Fruit fly (Drosophila melanogaster) whole organism, embryonic: ENCODE data around the gene Oatp74D.

Experiments used
- ATbp ChIP-seq: fragments of 200-800 bp; sonication (Bioruptor generic); optimal IDR thresholded peaks from 2 replicates; lab custom pipeline; 2017; ENCODE audit warnings: missing biosample characterization, mild to moderate bottlenecking, missing genetic modification characterization, missing genetic modification reagents
- Asciz ChIP-seq: fragments of 200-800 bp; sonication (Bioruptor generic); optimal IDR thresholded peaks from 2 replicates; lab custom pipeline; 2017; ENCODE audit warnings: missing biosample characterization, mild to moderate bottlenecking, missing genetic modification characterization, missing genetic modification reagents
- Bdp1 ChIP-seq: fragments of 200-800 bp; sonication (Bioruptor generic); optimal IDR thresholded peaks from 3 replicates; lab custom pipeline; 2016; ENCODE audit warnings: missing biosample characterization, missing genetic modification characterization
- CG10209 ChIP-seq: fragments of 200-800 bp; sonication (Bioruptor generic); optimal IDR thresholded peaks from 3 replicates; lab custom pipeline; 2017; ENCODE audit warnings: missing biosample characterization, mild to moderate bottlenecking, missing genetic modification characterization, missing genetic modification reagents
- CG1024 ChIP-seq: fragments of 200-800 bp; sonication (Bioruptor generic); IDR thresholded peaks from 2 replicates; pipeline ENCODE4 v1.3.6; 2022; ENCODE audit warnings: missing biosample characterization, missing genetic modification characterization
- CG11093 ChIP-seq: fragments of 200-800 bp; sonication (Bioruptor generic); IDR thresholded peaks from 3 replicates; pipeline ENCODE4 v1.3.6; 2022; ENCODE audit warnings: missing biosample characterization, missing genetic modification characterization
- CG11247 ChIP-seq: fragments of 200-800 bp; sonication (Bioruptor generic); IDR thresholded peaks from 2 replicates; pipeline ENCODE4 v1.3.6; 2022; ENCODE audit warnings: missing biosample characterization, missing genetic modification characterization
- CG11695 ChIP-seq: fragments of 200-800 bp; sonication (Bioruptor generic); IDR thresholded peaks from 3 replicates; pipeline ENCODE4 v1.3.6; 2022; ENCODE audit warnings: missing biosample characterization, missing genetic modification characterization
- CG1233 ChIP-seq: fragments of 200-800 bp; sonication (Bioruptor generic); optimal IDR thresholded peaks from 4 replicates; lab custom pipeline; 2018; ENCODE audit warnings: missing biosample characterization, mild to moderate bottlenecking, missing genetic modification characterization
- CG12769 ChIP-seq: fragments of 200-800 bp; sonication (Bioruptor generic); optimal IDR thresholded peaks from 2 replicates; lab custom pipeline; 2019; ENCODE audit warnings: missing biosample characterization, mild to moderate bottlenecking, missing genetic modification characterization, moderate library complexity
- CG1529 ChIP-seq: fragments of 200-800 bp; sonication (Bioruptor generic); optimal IDR thresholded peaks from 3 replicates; lab custom pipeline; 2018; ENCODE audit warnings: missing biosample characterization, missing genetic modification characterization
- CG1602 ChIP-seq: fragments of 200-800 bp; sonication (Bioruptor generic); optimal IDR thresholded peaks from 3 replicates; lab custom pipeline; 2016; ENCODE audit warnings: missing biosample characterization, missing genetic modification characterization
- CG17829 ChIP-seq: fragments of 200-800 bp; optimal IDR thresholded peaks from 2 replicates; lab custom pipeline; 2019; ENCODE audit warnings: missing biosample characterization, mild to moderate bottlenecking, missing genetic modification characterization, moderate library complexity
- CG18262 ChIP-seq: fragments of 200-800 bp; optimal IDR thresholded peaks from 3 replicates; lab custom pipeline; 2019; ENCODE audit warnings: missing biosample characterization, mild to moderate bottlenecking, missing genetic modification characterization, moderate library complexity
- CG18599 ChIP-seq: fragments of 200-800 bp; sonication (Bioruptor generic); optimal IDR thresholded peaks from 3 replicates; lab custom pipeline; 2017; ENCODE audit warnings: missing biosample characterization, missing genetic modification characterization, mild to moderate bottlenecking, moderate library complexity, missing genetic modification reagents
- CG2116 ChIP-seq: fragments of 200-800 bp; sonication (Bioruptor generic); optimal IDR thresholded peaks from 3 replicates; lab custom pipeline; 2018; ENCODE audit warnings: missing biosample characterization, mild to moderate bottlenecking, missing genetic modification characterization
- CG30403 ChIP-seq: fragments of 200-800 bp; sonication (Bioruptor generic); optimal IDR thresholded peaks from 3 replicates; lab custom pipeline; 2016; ENCODE audit warnings: missing biosample characterization, missing genetic modification characterization
- CG31441 ChIP-seq: fragments of 200-800 bp; sonication (Bioruptor generic); IDR thresholded peaks from 2 replicates; pipeline ENCODE4 v1.3.6; 2022; ENCODE audit warnings: missing biosample characterization, missing genetic modification characterization
- CG3847 ChIP-seq: fragments of 200-800 bp; sonication (Bioruptor generic); IDR thresholded peaks from 2 replicates; pipeline ENCODE4 v1.3.6; 2022; ENCODE audit warnings: missing biosample characterization, missing genetic modification characterization
- CG4424 ChIP-seq: fragments of 200-800 bp; sonication (Bioruptor generic); optimal IDR thresholded peaks from 3 replicates; lab custom pipeline; 2016; ENCODE audit warnings: missing biosample characterization, missing genetic modification characterization
- CG4854 ChIP-seq: fragments of 200-800 bp; sonication (Bioruptor generic); optimal IDR thresholded peaks from 2 replicates; lab custom pipeline; 2016; ENCODE audit warnings: missing biosample characterization, missing genetic modification characterization, inconsistent platforms
- CG8924 ChIP-seq: fragments of 200-800 bp; optimal IDR thresholded peaks from 3 replicates; lab custom pipeline; 2019; ENCODE audit warnings: missing biosample characterization, mild to moderate bottlenecking, missing genetic modification characterization, moderate library complexity
- D19A ChIP-seq: fragments of 200-800 bp; optimal IDR thresholded peaks from 3 replicates; lab custom pipeline; 2019; ENCODE audit warnings: missing biosample characterization, mild to moderate bottlenecking, missing genetic modification characterization, moderate library complexity
- Doc3 ChIP-seq: fragments of 200-800 bp; sonication (Bioruptor generic); IDR thresholded peaks from 3 replicates; pipeline ENCODE4 v1.3.6; 2022; ENCODE audit warnings: missing biosample characterization, missing genetic modification characterization; ENCODE audit not compliant: partially characterized antibody
- Nf-YB ChIP-seq: fragments of 200-800 bp; sonication (Bioruptor generic); optimal IDR thresholded peaks from 3 replicates; lab custom pipeline; 2019; ENCODE audit warnings: missing biosample characterization, mild to moderate bottlenecking, missing genetic modification characterization, moderate library complexity
- Oli ChIP-seq: fragments of 200-800 bp; sonication (Bioruptor generic); optimal IDR thresholded peaks from 2 replicates; lab custom pipeline; 2018; ENCODE audit warnings: missing biosample characterization, mild to moderate bottlenecking, missing genetic modification characterization, moderate library complexity
- Poxn ChIP-seq: fragments of 200-800 bp; sonication (Bioruptor generic); IDR thresholded peaks from 2 replicates; pipeline ENCODE4 v1.3.6; 2022; ENCODE audit warnings: missing biosample characterization, missing genetic modification characterization
- Sox100B ChIP-seq: fragments of 200-800 bp; sonication (Bioruptor generic); optimal IDR thresholded peaks from 3 replicates; lab custom pipeline; 2018; ENCODE audit warnings: missing biosample characterization, mild to moderate bottlenecking, missing genetic modification characterization
- Sox102F ChIP-seq: fragments of 200-800 bp; sonication (Bioruptor generic); optimal IDR thresholded peaks from 2 replicates; lab custom pipeline; 2018; ENCODE audit warnings: missing biosample characterization, mild to moderate bottlenecking, missing genetic modification characterization, moderate library complexity
- Xrp1 ChIP-seq: fragments of 200-800 bp; sonication (Bioruptor generic); IDR thresholded peaks from 2 replicates; pipeline ENCODE4 v1.3.6; 2022; ENCODE audit warnings: missing biosample characterization, missing genetic modification characterization
- abd-A ChIP-seq: fragments of 200-800 bp; sonication (Bioruptor generic); optimal IDR thresholded peaks from 3 replicates; lab custom pipeline; 2019; ENCODE audit warnings: missing biosample characterization, mild to moderate bottlenecking, missing genetic modification characterization, moderate library complexity
- az2 ChIP-seq: fragments of 200-800 bp; sonication (Bioruptor generic); optimal IDR thresholded peaks from 3 replicates; lab custom pipeline; 2016; ENCODE audit warnings: missing biosample characterization, missing genetic modification characterization
- chm ChIP-seq: fragments of 200-800 bp; sonication (Bioruptor generic); IDR thresholded peaks from 2 replicates; pipeline ENCODE4 v1.3.6; 2022; ENCODE audit warnings: missing biosample characterization, missing genetic modification characterization
- croc ChIP-seq: fragments of 200-800 bp; sonication (Bioruptor generic); conservative IDR thresholded peaks from 3 replicates; pipeline ENCODE4 v1.3.6; 2022; ENCODE audit warnings: missing biosample characterization, missing genetic modification characterization
- eve ChIP-seq, 2 experiments: fragments of >200 bp; optimal IDR thresholded peaks; 2 replicates each; lab custom pipeline; 2017; ENCODE audit warnings: missing biosample characterization in 2 of 2, missing genetic modification characterization in 2 of 2
- exex ChIP-seq: fragments of 200-800 bp; sonication (Bioruptor generic); optimal IDR thresholded peaks from 4 replicates; lab custom pipeline; 2018; ENCODE audit warnings: missing biosample characterization, mild to moderate bottlenecking, missing genetic modification characterization, moderate library complexity
- gce ChIP-seq: fragments of 200-800 bp; sonication (Bioruptor generic); IDR thresholded peaks from 3 replicates; pipeline ENCODE4 v1.3.6; 2022; ENCODE audit warnings: missing biosample characterization, missing genetic modification characterization
- hkb ChIP-seq, 2 experiments: fragments of 200-800 bp in 1 of 2; fragments of >200 bp in 1 of 2; sonication (Bioruptor generic) in 1 of 2; IDR thresholded peaks in 1 of 2; optimal IDR thresholded peaks in 1 of 2; 2 replicates each; pipeline versions ENCODE4 v1.3.6 to Lab custom; 2017 to 2022; ENCODE audit warnings: missing biosample characterization in 1 of 2, missing genetic modification characterization in 1 of 2
- lola ChIP-seq, 3 experiments: fragments of >200 bp in 2 of 3; fragments of 200-800 bp in 1 of 3; sonication (Bioruptor generic) in 1 of 3; optimal IDR thresholded peaks; 2 replicates each; lab custom pipeline; 2017 to 2019; ENCODE audit warnings: missing biosample characterization in 3 of 3, missing genetic modification characterization in 3 of 3, mild to moderate bottlenecking in 1 of 3, moderate library complexity in 1 of 3
- nmo ChIP-seq: fragments of 200-800 bp; sonication (Bioruptor generic); optimal IDR thresholded peaks from 2 replicates; lab custom pipeline; 2018; ENCODE audit warnings: missing biosample characterization, mild to moderate bottlenecking, missing genetic modification characterization, moderate library complexity
- onecut ChIP-seq: fragments of 200-800 bp; sonication (Bioruptor generic); IDR thresholded peaks from 2 replicates; pipeline ENCODE4 v1.3.6; 2022; ENCODE audit warnings: missing biosample characterization, missing genetic modification characterization
- pan ChIP-seq, 4 experiments: fragments of >200 bp in 3 of 4; fragments of 200-800 bp in 1 of 4; sonication (Bioruptor generic) in 1 of 4; optimal IDR thresholded peaks in 3 of 4; IDR thresholded peaks in 1 of 4; 2 replicates each; pipeline versions ENCODE4 v1.3.6 to Lab custom; 2017 to 2022; ENCODE audit warnings: missing biosample characterization in 2 of 4, missing genetic modification characterization in 2 of 4, mixed read lengths in 1 of 4
- pho ChIP-seq: fragments of 200-800 bp; sonication (Bioruptor generic); optimal IDR thresholded peaks from 2 replicates; lab custom pipeline; 2016; ENCODE audit warnings: missing biosample characterization, missing genetic modification characterization
- sens ChIP-seq: fragments of 200-800 bp; sonication (Bioruptor generic); peaks from one replicate; lab custom pipeline; 2016; ENCODE audit warnings: missing biosample characterization, missing genetic modification characterization
- slbo ChIP-seq: fragments of 200-800 bp; sonication (Bioruptor generic); IDR thresholded peaks from 2 replicates; pipeline ENCODE4 v1.3.6; 2022; ENCODE audit warnings: missing biosample characterization, missing genetic modification characterization
- trem ChIP-seq: fragments of 200-800 bp; optimal IDR thresholded peaks from 3 replicates; lab custom pipeline; 2019; ENCODE audit warnings: missing biosample characterization, mild to moderate bottlenecking, missing genetic modification characterization, moderate library complexity
- unpg ChIP-seq: fragments of 200-800 bp; sonication (Bioruptor generic); optimal IDR thresholded peaks from 3 replicates; lab custom pipeline; 2018; ENCODE audit warnings: missing biosample characterization, mild to moderate bottlenecking, missing genetic modification characterization, moderate library complexity
- vvl ChIP-seq: fragments of 200-800 bp; sonication (Bioruptor generic); IDR thresholded peaks from 2 replicates; pipeline ENCODE4 v1.3.6; 2022; ENCODE audit warnings: missing biosample characterization, missing genetic modification characterization
- zfh1 ChIP-seq: fragments of 200-800 bp; sonication (Bioruptor generic); IDR thresholded peaks from 3 replicates; pipeline ENCODE4 v1.3.6; 2022; ENCODE audit warnings: missing biosample characterization, missing genetic modification characterization

The Oatp74D gene

DNA sequence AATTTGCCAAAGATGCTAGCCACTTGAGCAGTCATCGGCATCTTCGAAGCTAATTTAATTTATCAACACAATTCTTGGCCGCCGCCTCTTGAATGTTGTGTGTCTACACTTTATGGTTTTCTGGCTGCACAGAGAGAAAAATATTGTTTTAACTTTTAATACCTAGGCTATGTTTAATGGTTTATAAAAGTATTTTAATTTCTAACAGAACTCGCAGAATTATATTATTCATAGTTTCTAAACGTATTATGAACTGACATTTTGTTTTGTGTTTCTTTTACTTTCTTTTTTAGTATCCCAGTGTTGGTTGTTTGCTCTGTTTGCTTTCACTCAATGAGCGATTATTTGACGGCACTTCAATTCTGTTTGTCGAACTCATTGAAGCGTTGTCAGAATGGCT is 45.3 kb downstream of the Oatp74D start (continued):
- peak; percentile 10 for TF ChIP-seq CG10209 (GFP tag; lab: Kevin White, UChicago)
- TF ChIP-seq CG1233 (GFP tag; lab: Kevin White, UChicago) = peak; percentile 0
- TF ChIP-seq exex (tag; lab: Kevin White, UChicago) = no peak
- TF ChIP-seq CG31441 (GFP tag; lab: Robert Waterston, UW) = 0 out of 2 replicates have a peak, but pooled peaks have one; percentile 20
- TF ChIP-seq sens (GFP tag; lab: Kevin White, UChicago) = peak; percentile 80
- TF ChIP-seq CG3847 (GFP tag; lab: Robert Waterston, UW) = 0 out of 2 replicates have a peak, but pooled peaks have one; percentile 22
- TF ChIP-seq CG18599 = peak; percentile 3
- peak; percentile 56; the same call in 1 of the 2 replicates for TF ChIP-seq Xrp1 (GFP tag; lab: Robert Waterston, UW)
- peak; percentile 60 for TF ChIP-seq CG18262 (tag; lab: Kevin White, UChicago)
- TF ChIP-seq nmo (GFP tag; lab: Kevin White, UChicago) = peak; percentile 49
- TF ChIP-seq D19A = peak; percentile 31
- peak; percentile 3 for TF ChIP-seq pho (GFP tag; lab: Kevin White, UChicago)
- peak; percentile 47; the same call in 1 of the 2 replicates for TF ChIP-seq chm (GFP tag; lab: Robert Waterston, UW)
- TF ChIP-seq pan (optimal IDR thresholded peaks at IDR 0.05; lab: Kevin White, UChicago) = no peak
- TF ChIP-seq pan (GFP tag; optimal IDR thresholded peaks at IDR 0.05 in 1 of 2, IDR thresholded peaks at IDR 0.05 in 1 of 2) = peak in 1 of 2 experiments; percentile 67
- no peak for TF ChIP-seq CG12769
- TF ChIP-seq onecut (GFP tag; lab: Robert Waterston, UW) = 0 out of 2 replicates have a peak, but pooled peaks have one; percentile 10
- no peak for TF ChIP-seq Poxn
- TF ChIP-seq CG8924 (tag; lab: Kevin White, UChicago) = peak; percentile 34
- peak in 1 of 2 experiments; percentile 19 for TF ChIP-seq eve (GFP tag; optimal IDR thresholded peaks at IDR 0.05; lab: Kevin White, UChicago)
- peak; percentile 40 for TF ChIP-seq trem (tag; lab: Kevin White, UChicago)
- peak; percentile 44 for TF ChIP-seq Asciz
- TF ChIP-seq CG4424 (GFP tag; lab: Kevin White, UChicago) = peak; percentile 24
- peak; percentile 45 for TF ChIP-seq CG30403 (GFP tag; lab: Kevin White, UChicago)
- peak; percentile 9 for TF ChIP-seq Nf-YB
- peak; percentile 17 for TF ChIP-seq abd-A
- TF ChIP-seq CG17829 (tag; lab: Kevin White, UChicago) = peak; percentile 7
- TF ChIP-seq Oli = peak; percentile 54
- no peak for TF ChIP-seq CG1529 (GFP tag; lab: Kevin White, UChicago)
- no peak for TF ChIP-seq CG11093 (GFP tag; lab: Robert Waterston, UW)
- peak; percentile 26 for TF ChIP-seq CG4854 (GFP tag; lab: Kevin White, UChicago)
- peak in 1 of 3 experiments; percentile 40 for TF ChIP-seq lola (GFP tag; optimal IDR thresholded peaks at IDR 0.05; lab: Kevin White, UChicago)
- no peak for TF ChIP-seq hkb (optimal IDR thresholded peaks at IDR 0.05; lab: Kevin White, UChicago)
- peak; percentile 42; the same call in 1 of the 2 replicates for TF ChIP-seq hkb (GFP tag; IDR thresholded peaks at IDR 0.05; lab: Robert Waterston, UW)
- no peak for TF ChIP-seq Bdp1 (GFP tag; lab: Kevin White, UChicago)
- TF ChIP-seq CG1024 (GFP tag; lab: Robert Waterston, UW) = 0 out of 2 replicates have a peak, but pooled peaks have one; percentile 4
- TF ChIP-seq Sox100B (GFP tag; lab: Kevin White, UChicago) = peak; percentile 28
- TF ChIP-seq CG1602 (GFP tag; lab: Kevin White, UChicago) = no peak
- peak; percentile 50; the same call in 1 of the 3 replicates for TF ChIP-seq CG11695 (GFP tag; lab: Robert Waterston, UW)
- TF ChIP-seq CG2116 = no peak
- peak; percentile 56 for TF ChIP-seq Sox102F (GFP tag; lab: Kevin White, UChicago)
- TF ChIP-seq gce = no peak
- TF ChIP-seq ATbp = peak; percentile 31
- no peak for TF ChIP-seq Doc3 (GFP tag; lab: Robert Waterston, UW)
- 0 out of 2 replicates have a peak, but pooled peaks have one; percentile 24 for TF ChIP-seq CG11247 (GFP tag; lab: Robert Waterston, UW)
- TF ChIP-seq zfh1 = peak; percentile 51; the same call in 1 of the 3 replicates
- TF ChIP-seq vvl (GFP tag; lab: Robert Waterston, UW) = peak; percentile 44; the same call in 1 of the 2 replicates
- TF ChIP-seq unpg (GFP tag; lab: Kevin White, UChicago) = peak; percentile 57
- peak; percentile 38 for TF ChIP-seq az2
- peak; percentile 54 for TF ChIP-seq slbo (GFP tag; lab: Robert Waterston, UW)
- TF ChIP-seq croc = no peak
